Fruit fly (Drosophila melanogaster) whole organism: ENCODE data around the gene CG43319.

Experiments used
- CG8478 ChIP-seq: fragments of >200 bp; optimal IDR thresholded peaks from 2 replicates; lab custom pipeline; 2018; ENCODE audit warnings: inconsistent platforms
- Dll ChIP-seq: fragments of >200 bp; optimal IDR thresholded peaks from 2 replicates; lab custom pipeline; 2017
- pan ChIP-seq: fragments of >200 bp; optimal IDR thresholded peaks from 2 replicates; lab custom pipeline; 2017
- psq ChIP-seq: fragments of >200 bp; optimal IDR thresholded peaks from 2 replicates; lab custom pipeline; 2017
- usp ChIP-seq: fragments of >200 bp; optimal IDR thresholded peaks from 2 replicates; lab custom pipeline; 2017; ENCODE audit warnings: missing biosample characterization, missing genetic modification characterization, mixed read lengths

dm6 chr3R:27685074-27685473 lies 9.0 kb upstream of the CG43319 start:
- TF ChIP-seq CG8478 (lab: Kevin White, UChicago) (no peak), usp (GFP tag; lab: Kevin White, UChicago) (no peak), psq (no peak), Dll (lab: Kevin White, UChicago) (no peak), pan (lab: Kevin White, UChicago) (no peak)
